Worm (Caenorhabditis elegans) whole organism, L2 larva: ENCODE data around the gene ZK688.11.

Experiments
- nhr-25 ChIP-seq: fragments of 150-350 bp; sonication (generic microtip); optimal IDR thresholded peaks from 3 replicates; lab custom pipeline; 2014; ENCODE audit warnings: missing biosample characterization, missing genetic modification characterization
- ztf-11 ChIP-seq: sonication (generic microtip); optimal IDR thresholded peaks from 2 replicates; lab custom pipeline; 2017; ENCODE audit warnings: missing biosample characterization, missing genetic modification characterization

ce11 chrIII:7858407-7859029 is 26.2 kb downstream of the ZK688.11 start, which contains the start of the genes coq-5 and ufm-1:
- TF ChIP-seq ztf-11 (no peak), nhr-25 (tag; lab: Kevin White, UChicago) (no peak)
